Worm (Caenorhabditis elegans): Measurements from ENCODE around the gene F42A9.3.

DNA sequence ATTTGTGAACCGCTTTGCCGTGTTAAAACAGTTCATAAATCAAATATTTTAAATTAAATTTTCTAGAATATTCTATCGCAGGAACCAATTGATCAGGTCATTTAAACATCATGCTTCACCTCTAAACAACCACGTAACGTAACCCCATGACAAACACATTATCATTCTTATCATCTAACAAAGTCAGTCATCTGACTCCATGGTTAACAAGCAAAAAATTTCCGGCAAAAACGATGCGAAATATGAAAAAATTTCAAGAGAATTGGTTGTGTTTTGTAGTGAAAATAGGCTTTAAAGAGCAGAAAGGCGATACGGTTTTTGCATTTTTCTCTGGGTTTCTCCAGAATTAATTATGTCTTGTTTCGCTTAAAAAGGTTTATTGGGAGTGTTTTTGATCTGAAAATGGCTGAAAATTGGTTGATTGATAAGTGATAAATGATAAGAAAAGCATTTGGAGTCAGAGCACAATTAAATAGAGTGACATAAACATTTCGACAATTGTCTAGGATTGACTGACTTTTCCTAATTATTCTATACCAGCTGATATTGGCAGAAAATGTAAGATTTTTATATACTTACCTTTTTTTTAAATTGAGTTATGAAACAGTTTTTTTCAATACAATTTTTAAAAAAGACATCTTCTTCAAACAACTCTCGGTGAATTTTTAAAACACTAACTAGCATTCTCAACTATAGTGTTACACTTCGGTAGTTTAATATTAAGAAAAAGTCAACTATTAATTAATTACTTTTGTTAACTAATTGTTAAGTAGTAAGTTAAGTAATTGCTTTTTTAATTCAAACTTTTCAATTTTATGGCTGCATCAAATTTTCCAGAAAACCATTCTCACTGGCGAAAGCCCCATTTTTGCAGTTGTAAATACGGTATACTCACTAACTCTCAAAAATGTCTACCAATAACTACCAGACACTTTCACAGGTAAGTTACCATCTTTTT is 31.7 kb upstream of the F42A9.3 start, which contains the start of gene catp-7:
- no peak for TF ChIP-seq tab-1 (GFP tag; IDR thresholded peaks at IDR 0.05)
- no peak for TF ChIP-seq ztf-29 (GFP tag; IDR thresholded peaks at IDR 0.05)
- TF ChIP-seq ref-1 (GFP tag; conservative IDR thresholded peaks at IDR 0.05): no peak
- TF ChIP-seq ztf-23 (GFP tag; IDR thresholded peaks at IDR 0.05): no peak
- TF ChIP-seq klf-2 (GFP tag; conservative IDR thresholded peaks at IDR 0.05): no peak
- TF ChIP-seq flt-1 (GFP tag; IDR thresholded peaks at IDR 0.05): no peak
- TF ChIP-seq med-1 (GFP tag; optimal IDR thresholded peaks at IDR 0.05; ENCODE audit: insufficient read depth): no peak
- no peak for TF ChIP-seq T22C8.4 (GFP tag; IDR thresholded peaks at IDR 0.05)
